Fruit fly (Drosophila melanogaster) whole organism, larva: Measurements from ENCODE around the gene CG13126.

Experiments used
- noc ChIP-seq: fragments of 200-800 bp; sonication (Bioruptor generic); optimal IDR thresholded peaks from 3 replicates; lab custom pipeline; 2019; ENCODE audit warnings: missing biosample characterization, mild to moderate bottlenecking, missing genetic modification characterization, moderate library complexity

CG13126 gene

dm6 chr2L:9906641-9907040 lies 47.3 kb downstream of the CG13126 start:
- no peak for TF ChIP-seq noc (tag; lab: Kevin White, UChicago)

dm6 chr2L:9903028-9903427 lies 51.0 kb downstream of the CG13126 start, which contains the start of gene Muc30E:
Muc30E (minus strand) TSS chr2L:9903128.
- TF ChIP-seq noc (tag; lab: Kevin White, UChicago): no peak
